Worm (Caenorhabditis elegans): Measurements from ENCODE around the gene wrt-2.

DNA sequence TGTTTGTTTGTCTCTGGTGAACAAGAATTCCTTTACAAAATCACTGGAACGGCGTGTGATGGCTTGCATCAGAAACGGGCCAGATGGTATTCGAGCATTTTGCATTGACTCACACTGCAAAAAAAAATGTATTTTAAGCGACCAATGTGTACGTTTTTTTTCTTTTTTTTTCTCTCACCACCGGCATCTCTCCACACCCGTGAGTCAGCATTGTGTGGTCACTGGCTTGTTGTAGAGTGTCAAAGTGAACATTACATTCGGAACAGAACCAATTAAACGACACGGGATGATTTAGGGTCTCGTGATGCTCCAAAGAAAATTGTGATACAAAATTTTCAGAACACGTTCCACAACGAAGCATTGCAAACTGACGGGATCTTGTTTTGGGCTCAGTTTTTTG lies 7.4 kb upstream of the wrt-2 start:
- TF ChIP-seq nhr-237 (tag; optimal IDR thresholded peaks at IDR 0.05) (no peak), unc-130 (GFP tag; optimal IDR thresholded peaks at IDR 0.05) (no peak), dpl-1 (GFP tag; optimal IDR thresholded peaks at IDR 0.05) (no peak), snpc-4 (tag; optimal IDR thresholded peaks at IDR 0.05) (no peak), ztf-7 (tag; optimal IDR thresholded peaks at IDR 0.05) (no peak), ceh-82 (tag; optimal IDR thresholded peaks at IDR 0.05) (no peak), egl-27 (tag; optimal IDR thresholded peaks at IDR 0.05) (no peak), ZK546.5 (tag; optimal IDR thresholded peaks at IDR 0.05) (no peak), nhr-77 (tag; optimal IDR thresholded peaks at IDR 0.05) (no peak), unc-62 (GFP tag; optimal IDR thresholded peaks at IDR 0.05 in 1 of 2) (peak in 1 of 2 experiments; percentile 18), unc-62 (tag; optimal IDR thresholded peaks at IDR 0.05) (no peak), saeg-2 (GFP tag; IDR thresholded peaks at IDR 0.05) (no peak), nhr-48 (tag; optimal IDR thresholded peaks at IDR 0.05) (no peak)

All from whole organism, L4 larva.